Worm (Caenorhabditis elegans) whole organism, L3 larva: Measurements from ENCODE around the gene maoc-1.

ENCODE experiments used
- R02D3.7 ChIP-seq: fragments of 150-350 bp; optimal IDR thresholded peaks from 2 replicates; lab custom pipeline; 2014; ENCODE audit warnings: missing biosample characterization, missing genetic modification characterization
- aly-2 ChIP-seq: fragments of 150-350 bp; optimal IDR thresholded peaks from 2 replicates; lab custom pipeline; 2014; ENCODE audit warnings: missing biosample characterization, missing genetic modification characterization
- ama-1 ChIP-seq: fragments of 150-350 bp; optimal IDR thresholded peaks from 2 replicates; lab custom pipeline; 2018
- ceh-16 ChIP-seq: sonication (generic microtip); optimal IDR thresholded peaks from 2 replicates; lab custom pipeline; 2017; ENCODE audit warnings: missing biosample characterization, missing genetic modification characterization
- ceh-28 ChIP-seq: fragments of 150-350 bp; optimal IDR thresholded peaks from 2 replicates; lab custom pipeline; 2014; ENCODE audit warnings: missing biosample characterization, missing genetic modification reagents, missing genetic modification characterization
- ceh-82 ChIP-seq: fragments of 150-350 bp; optimal IDR thresholded peaks from 2 replicates; lab custom pipeline; 2014; ENCODE audit warnings: missing biosample characterization, missing genetic modification characterization
- ceh-9 ChIP-seq: sonication (generic microtip); optimal IDR thresholded peaks from 2 replicates; lab custom pipeline; 2018; ENCODE audit warnings: missing biosample characterization, missing genetic modification characterization
- daf-12 ChIP-seq: fragments of 150-350 bp; optimal IDR thresholded peaks from 2 replicates; lab custom pipeline; 2014; ENCODE audit warnings: missing biosample characterization, missing genetic modification reagents, missing genetic modification characterization
- egl-27 ChIP-seq: sonication (generic microtip); optimal IDR thresholded peaks from 4 replicates; lab custom pipeline; 2017; ENCODE audit warnings: missing biosample characterization, missing genetic modification reagents, missing genetic modification characterization
- elt-1 ChIP-seq: fragments of 150-350 bp; optimal IDR thresholded peaks from 2 replicates; lab custom pipeline; 2014; ENCODE audit warnings: missing biosample characterization, missing genetic modification characterization
- elt-2 ChIP-seq: sonication (generic microtip); optimal IDR thresholded peaks from 2 replicates; lab custom pipeline; 2016; ENCODE audit warnings: missing genetic modification reagents, mild to moderate bottlenecking, missing genetic modification characterization, missing compliant biosample characterization
- elt-3 ChIP-seq, 3 experiments: fragments of 150-350 bp in 1 of 3; sonication (generic microtip) in 2 of 3; optimal IDR thresholded peaks; 2 replicates in 2 of 3; 4 replicates in 1 of 3; lab custom pipeline; 2014 to 2017; ENCODE audit warnings: missing biosample characterization in 3 of 3, missing genetic modification characterization in 3 of 3
- eor-1 ChIP-seq, 2 experiments: fragments of 150-350 bp; optimal IDR thresholded peaks; 2 replicates each; lab custom pipeline; 2014 to 2018; ENCODE audit warnings: missing biosample characterization in 2 of 2, missing genetic modification characterization in 2 of 2
- fkh-10 ChIP-seq: sonication (generic microtip); optimal IDR thresholded peaks from 2 replicates; lab custom pipeline; 2017; ENCODE audit warnings: missing biosample characterization, missing genetic modification reagents, missing genetic modification characterization
- fkh-2 ChIP-seq: fragments of 150-350 bp; optimal IDR thresholded peaks from 2 replicates; lab custom pipeline; 2014; ENCODE audit warnings: missing biosample characterization, missing genetic modification reagents, missing genetic modification characterization
- fos-1 ChIP-seq: fragments of 150-350 bp; optimal IDR thresholded peaks from 2 replicates; lab custom pipeline; 2014; ENCODE audit warnings: missing biosample characterization, missing genetic modification characterization
- hmg-11 ChIP-seq: sonication (generic microtip); optimal IDR thresholded peaks from 2 replicates; lab custom pipeline; 2016; ENCODE audit warnings: missing genetic modification characterization, missing compliant biosample characterization
- jun-1 ChIP-seq: fragments of 150-350 bp; optimal IDR thresholded peaks from 2 replicates; lab custom pipeline; 2014; ENCODE audit warnings: missing biosample characterization, missing genetic modification reagents, missing genetic modification characterization
- lin-15B ChIP-seq: fragments of 150-350 bp; optimal IDR thresholded peaks from 2 replicates; lab custom pipeline; 2014; ENCODE audit warnings: missing biosample characterization, missing genetic modification characterization
- lin-39 ChIP-seq: fragments of 150-350 bp; optimal IDR thresholded peaks from 2 replicates; lab custom pipeline; 2018; ENCODE audit warnings: missing biosample characterization, missing genetic modification reagents, missing genetic modification characterization
- lsy-12 ChIP-seq: sonication (generic microtip); optimal IDR thresholded peaks from 2 replicates; lab custom pipeline; 2016; ENCODE audit warnings: mild to moderate bottlenecking, missing genetic modification characterization, missing compliant biosample characterization
- mdl-1 ChIP-seq: fragments of 150-350 bp; optimal IDR thresholded peaks from 2 replicates; lab custom pipeline; 2014; ENCODE audit warnings: missing biosample characterization, missing genetic modification characterization
- mml-1 ChIP-seq: fragments of 150-350 bp; sonication (generic microtip); optimal IDR thresholded peaks from 3 replicates; lab custom pipeline; 2014; ENCODE audit warnings: missing biosample characterization, missing genetic modification characterization
- nfya-1 ChIP-seq: sonication (generic microtip); optimal IDR thresholded peaks from 2 replicates; lab custom pipeline; 2017; ENCODE audit warnings: missing genetic modification characterization, mild to moderate bottlenecking, missing compliant biosample characterization, antibody characterized with exemption, moderate library complexity; ENCODE audit not compliant: insufficient read depth
- nhr-11 ChIP-seq: fragments of 150-350 bp; optimal IDR thresholded peaks from 2 replicates; lab custom pipeline; 2014; ENCODE audit warnings: missing biosample characterization, missing genetic modification characterization
- nhr-12 ChIP-seq: fragments of 150-350 bp; optimal IDR thresholded peaks from 2 replicates; lab custom pipeline; 2014; ENCODE audit warnings: missing biosample characterization, missing genetic modification characterization
- nhr-23 ChIP-seq: fragments of 150-350 bp; optimal IDR thresholded peaks from 2 replicates; lab custom pipeline; 2014; ENCODE audit warnings: missing biosample characterization, missing genetic modification reagents, missing genetic modification characterization
- nhr-237 ChIP-seq: fragments of 150-350 bp; optimal IDR thresholded peaks from 2 replicates; lab custom pipeline; 2014; ENCODE audit warnings: missing biosample characterization, missing genetic modification characterization
- nhr-25 ChIP-seq: sonication (generic microtip); optimal IDR thresholded peaks from 2 replicates; lab custom pipeline; 2017; ENCODE audit warnings: missing biosample characterization, missing genetic modification characterization
- nhr-28 ChIP-seq: fragments of 150-350 bp; optimal IDR thresholded peaks from 2 replicates; lab custom pipeline; 2014; ENCODE audit warnings: missing biosample characterization, missing genetic modification characterization
- nhr-43 ChIP-seq: sonication (generic microtip); optimal IDR thresholded peaks from 2 replicates; lab custom pipeline; 2016; ENCODE audit warnings: mild to moderate bottlenecking, missing genetic modification characterization, missing compliant biosample characterization; ENCODE audit not compliant: poor library complexity, severe bottlenecking
- nhr-67 ChIP-seq: fragments of 150-350 bp; optimal IDR thresholded peaks from 2 replicates; lab custom pipeline; 2014; ENCODE audit warnings: missing biosample characterization, missing genetic modification characterization
- nhr-76 ChIP-seq: fragments of 150-350 bp; sonication (generic microtip); optimal IDR thresholded peaks from 5 replicates; lab custom pipeline; 2014; ENCODE audit warnings: missing biosample characterization, missing genetic modification characterization
- nhr-77 ChIP-seq: fragments of 150-350 bp; optimal IDR thresholded peaks from 2 replicates; lab custom pipeline; 2014; ENCODE audit warnings: missing biosample characterization, missing genetic modification characterization
- pha-4 ChIP-seq: fragments of 150-350 bp; optimal IDR thresholded peaks from 2 replicates; lab custom pipeline; 2014; ENCODE audit warnings: missing biosample characterization, missing genetic modification reagents, missing genetic modification characterization
- pqm-1 ChIP-seq: fragments of 150-350 bp; optimal IDR thresholded peaks from 2 replicates; lab custom pipeline; 2017; ENCODE audit warnings: missing biosample characterization, missing genetic modification characterization, inconsistent platforms
- sea-2 ChIP-seq: fragments of 150-350 bp; sonication (generic microtip); optimal IDR thresholded peaks from 4 replicates; lab custom pipeline; 2014; ENCODE audit warnings: missing biosample characterization, missing genetic modification reagents, missing genetic modification characterization
- skn-1 ChIP-seq: fragments of 150-350 bp; optimal IDR thresholded peaks from 2 replicates; lab custom pipeline; 2014; ENCODE audit warnings: missing biosample characterization, missing genetic modification characterization
- tbx-2 ChIP-seq: sonication (generic microtip); optimal IDR thresholded peaks from 2 replicates; lab custom pipeline; 2016; ENCODE audit warnings: mild to moderate bottlenecking, missing genetic modification characterization, missing compliant biosample characterization
- unc-39 ChIP-seq: sonication (generic microtip); optimal IDR thresholded peaks from 4 replicates; lab custom pipeline; 2017; ENCODE audit warnings: missing biosample characterization, missing genetic modification characterization
- unc-62 ChIP-seq: fragments of 150-350 bp; sonication (generic microtip); optimal IDR thresholded peaks from 4 replicates; lab custom pipeline; 2014; ENCODE audit warnings: missing biosample characterization, missing genetic modification reagents, missing genetic modification characterization
- zag-1 ChIP-seq: fragments of 150-350 bp; optimal IDR thresholded peaks from 2 replicates; lab custom pipeline; 2014; ENCODE audit warnings: missing biosample characterization, missing genetic modification characterization
- ztf-11 ChIP-seq: fragments of 150-350 bp; optimal IDR thresholded peaks from 2 replicates; lab custom pipeline; 2014; ENCODE audit warnings: missing biosample characterization, missing genetic modification characterization
- ztf-4 ChIP-seq: fragments of 150-350 bp; optimal IDR thresholded peaks from 2 replicates; lab custom pipeline; 2014; ENCODE audit warnings: missing biosample characterization, missing genetic modification characterization

The maoc-1 gene

ce11 chrII:7196040-7196439, at the start of gene maoc-1:
Gene maoc-1, plus strand, starts transcription at chrII:7196276.
- peak; percentile 41 for TF ChIP-seq pha-4 (tag; lab: Kevin White, UChicago)
- peak; percentile 69 for TF ChIP-seq elt-2 (tag; lab: Kevin White, UChicago)
- peak; percentile 74 for TF ChIP-seq pqm-1 (tag; lab: Kevin White, UChicago)
- no peak for TF ChIP-seq fkh-10 (GFP tag; lab: Kevin White, UChicago)

- TF ChIP-seq fkh-2 (tag; lab: Kevin White, UChicago) (no peak), lin-15B (tag; lab: Kevin White, UChicago) (peak; percentile 13), nhr-77 (no peak), elt-2 (tag; lab: Kevin White, UChicago) (peak; percentile 10), ceh-9 (tag; lab: Kevin White, UChicago) (no peak), ceh-28 (tag; lab: Kevin White, UChicago) (no peak), pha-4 (tag; lab: Kevin White, UChicago) (peak; percentile 34)
- TF ChIP-seq, all 47 proteins: peak for 3
These were observed 48.5 kb upstream of the maoc-1 start for ce11 chrII:7147550-7147949.

ce11 chrII:7148099-7148498, 48.0 kb upstream of the maoc-1 start, which contains the start of gene T07F8.1:
Gene T07F8.1, plus strand, starts transcription at chrII:7148399.
- no peak for TF ChIP-seq zag-1 (tag; lab: Kevin White, UChicago)
- no peak for TF ChIP-seq elt-2 (tag; lab: Kevin White, UChicago)
- no peak for TF ChIP-seq hmg-11
- TF ChIP-seq nhr-12 (tag; lab: Kevin White, UChicago): no peak
- TF ChIP-seq lsy-12 (tag; lab: Kevin White, UChicago): no peak
- TF ChIP-seq lin-39 (tag; lab: Kevin White, UChicago): no peak
- no peak for TF ChIP-seq fkh-2 (tag; lab: Kevin White, UChicago)
- TF ChIP-seq eor-1 (tag; optimal IDR thresholded peaks at IDR 0.05; lab: Kevin White, UChicago): no peak
- TF ChIP-seq fkh-10 (GFP tag; lab: Kevin White, UChicago): no peak
- TF ChIP-seq, all 47 proteins: peak for 0

- TF ChIP-seq nhr-76 (tag; lab: Kevin White, UChicago) (no peak), lin-39 (tag; lab: Kevin White, UChicago) (peak; percentile 87), ztf-11 (tag; lab: Kevin White, UChicago) (no peak), lsy-12 (tag; lab: Kevin White, UChicago) (peak; percentile 93), nhr-23 (tag; lab: Kevin White, UChicago) (peak; percentile 96), aly-2 (peak; percentile 61), unc-39 (tag; lab: Kevin White, UChicago) (no peak), elt-1 (tag; lab: Kevin White, UChicago) (peak; percentile 22), elt-3 (tag; optimal IDR thresholded peaks at IDR 0.05; lab: Kevin White, UChicago) (peak in 1 of 3 experiments; percentile 66), ama-1 (lab: Kevin White, UChicago) (peak; percentile 54), nhr-67 (no peak), ztf-4 (tag; lab: Kevin White, UChicago) (peak; percentile 79), mml-1 (tag; lab: Kevin White, UChicago) (no peak), nhr-28 (no peak), unc-62 (GFP tag; lab: Kevin White, UChicago) (peak; percentile 26), nhr-25 (tag; lab: Kevin White, UChicago) (peak; percentile 96), nhr-77 (peak; percentile 77), ceh-28 (tag; lab: Kevin White, UChicago) (peak; percentile 86), sea-2 (no peak), ceh-16 (tag; lab: Kevin White, UChicago) (no peak), egl-27 (peak; percentile 68), hmg-11 (peak; percentile 95), fkh-10 (GFP tag; lab: Kevin White, UChicago) (peak; percentile 65), daf-12 (tag; lab: Kevin White, UChicago) (no peak), mdl-1 (tag; lab: Kevin White, UChicago) (peak; percentile 41), nhr-237 (tag; lab: Kevin White, UChicago) (no peak), R02D3.7 (tag; lab: Kevin White, UChicago) (peak; percentile 86), tbx-2 (tag; lab: Kevin White, UChicago) (peak; percentile 94), nhr-43 (tag; lab: Kevin White, UChicago) (peak; percentile 96), jun-1 (tag; lab: Kevin White, UChicago) (peak; percentile 93), zag-1 (tag; lab: Kevin White, UChicago) (peak; percentile 74), nfya-1 (peak; percentile 94), elt-2 (tag; lab: Kevin White, UChicago) (peak; percentile 82), lin-15B (tag; lab: Kevin White, UChicago) (peak; percentile 91), fos-1 (tag; lab: Kevin White, UChicago) (no peak), skn-1 (tag; lab: Kevin White, UChicago) (peak; percentile 98), nhr-11 (tag; lab: Kevin White, UChicago) (peak; percentile 84), pha-4 (tag; lab: Kevin White, UChicago) (peak; percentile 99), ceh-9 (tag; lab: Kevin White, UChicago) (no peak), ceh-82 (tag; lab: Kevin White, UChicago) (peak; percentile 62)
These were observed 44.0 kb upstream of the maoc-1 start, which contains the start of gene fust-1 for ce11 chrII:7151969-7152631. Gene fust-1, plus strand, starts transcription at chrII:7152581.
